Fruit fly (Drosophila melanogaster) whole organism, embryonic: Measurements from ENCODE around the gene CheA75a.

ENCODE experiments used
- CG13123 ChIP-seq: fragments of 200-800 bp; sonication (Bioruptor generic); optimal IDR thresholded peaks from 2 replicates; lab custom pipeline; 2016; ENCODE audit warnings: missing biosample characterization, missing genetic modification characterization
- twi ChIP-seq: fragments of 200-800 bp; optimal IDR thresholded peaks from 2 replicates; lab custom pipeline; 2019; ENCODE audit warnings: missing biosample characterization, mild to moderate bottlenecking, missing genetic modification characterization, moderate library complexity

- TF ChIP-seq twi (tag; lab: Kevin White, UChicago) = no peak
- TF ChIP-seq CG13123 (GFP tag; lab: Kevin White, UChicago) = no peak
Measured at dm6 chr3L:18224612-18225409, 27.1 kb upstream of the CheA75a start.
